Worm (Caenorhabditis elegans): ENCODE measurements around the gene C06C6.7.

Gene C06C6.7

DNA sequence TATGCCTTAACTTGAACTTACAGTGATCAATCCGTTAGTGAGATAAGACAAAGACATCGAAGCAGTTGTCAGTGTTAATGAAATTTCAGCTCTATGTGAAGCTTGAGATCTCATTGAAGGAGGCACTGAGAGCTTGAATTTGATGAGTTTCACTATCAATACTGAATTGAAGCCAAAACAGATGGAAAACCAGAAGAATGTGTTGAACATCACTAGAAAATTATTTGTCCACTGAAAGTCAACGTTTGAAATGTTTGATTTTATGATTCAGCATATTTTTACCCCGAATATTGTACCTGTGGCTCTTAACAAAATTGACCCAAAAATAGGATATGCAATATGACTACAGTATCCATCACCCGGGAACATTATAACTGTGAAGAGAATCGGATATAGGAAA is 21.1 kb upstream of the C06C6.7 start:
- TF ChIP-seq rec-8 (tag; optimal IDR thresholded peaks at IDR 0.05) = no peak
- TF ChIP-seq Y53G8AR.9 (GFP tag; conservative IDR thresholded peaks at IDR 0.05) = no peak
- TF ChIP-seq Y95B8A.8 (GFP tag; IDR thresholded peaks at IDR 0.05) = no peak
- TF ChIP-seq lag-1 (GFP tag; IDR thresholded peaks at IDR 0.05) = no peak
- no peak for TF ChIP-seq nfya-1 (tag; optimal IDR thresholded peaks at IDR 0.05; ENCODE audit: borderline replicate concordance, insufficient read depth)
- no peak for TF ChIP-seq lin-26 (GFP tag; IDR thresholded peaks at IDR 0.05)
- no peak for TF ChIP-seq let-526 (GFP tag; IDR thresholded peaks at IDR 0.05)

DNA sequence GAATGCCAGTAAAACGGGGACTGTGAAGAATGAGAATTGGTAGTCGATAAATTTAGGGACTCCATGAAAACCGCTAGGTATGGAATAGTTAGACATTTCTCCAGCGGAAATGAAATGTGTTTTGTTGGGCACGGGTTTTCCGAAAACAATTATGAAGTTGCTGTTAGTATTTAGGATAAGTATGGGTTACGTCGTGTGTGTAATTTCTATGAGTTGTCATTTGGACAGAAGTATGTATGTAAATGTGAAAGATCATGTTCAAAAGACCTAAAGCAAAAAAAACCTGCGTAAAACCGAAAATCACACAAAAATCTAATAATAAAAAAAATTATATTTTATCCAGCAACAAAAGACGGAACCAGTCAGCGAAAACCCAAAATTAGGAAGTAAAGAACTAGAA is 19.5 kb upstream of the C06C6.7 start, which contains the start of gene sru-23:
TSS of gene sru-23 (minus strand) at position 101 of the 400 bp plus-strand sequence.
- TF ChIP-seq lag-1 (GFP tag; IDR thresholded peaks at IDR 0.05) = no peak

DNA sequence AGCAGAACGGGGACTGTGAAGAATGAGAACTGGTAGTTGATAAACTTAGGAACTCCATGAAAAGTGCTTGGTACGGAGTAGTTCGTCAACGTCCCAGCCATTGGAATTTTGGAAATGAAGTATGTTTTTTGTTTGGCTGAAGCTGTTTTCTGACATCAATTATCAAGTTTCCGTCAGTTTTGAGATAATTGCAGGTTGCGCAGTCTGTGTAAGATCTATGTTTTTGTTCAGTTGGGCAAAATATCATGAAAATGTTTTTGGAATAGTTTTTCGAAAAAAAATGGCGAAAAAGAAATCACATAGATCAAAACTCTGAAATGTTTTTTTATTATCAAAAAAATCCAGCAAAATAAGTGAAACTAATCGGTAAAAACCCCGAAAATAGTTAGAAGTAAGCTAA is 17.1 kb upstream of the C06C6.7 start, which contains the start of gene sru-22:
TSS of gene sru-22 (minus strand) at position 101 of the 400 bp plus-strand sequence.
- TF ChIP-seq him-1 (tag; optimal IDR thresholded peaks at IDR 0.05) = no peak
- TF ChIP-seq akir-1 (GFP tag; optimal IDR thresholded peaks at IDR 0.05) = no peak
- TF ChIP-seq pbrm-1 (GFP tag; IDR thresholded peaks at IDR 0.05) = no peak
- no peak for TF ChIP-seq tbp1 (GFP tag; optimal IDR thresholded peaks at IDR 0.05)
- no peak for TF ChIP-seq F37B4.10 (GFP tag; IDR thresholded peaks at IDR 0.05)
- no peak for TF ChIP-seq ceh-79 (tag; optimal IDR thresholded peaks at IDR 0.05)
- no peak for TF ChIP-seq egrh-3 (GFP tag; IDR thresholded peaks at IDR 0.05)
- TF ChIP-seq ztf-3 (GFP tag; optimal IDR thresholded peaks at IDR 0.05) = no peak
- no peak for TF ChIP-seq D2030.7 (GFP tag; IDR thresholded peaks at IDR 0.05)
- TF ChIP-seq ama-1 (optimal IDR thresholded peaks at IDR 0.05) = no peak
- no peak for TF ChIP-seq ama-1 (GFP tag; optimal IDR thresholded peaks at IDR 0.05)
- no peak for TF ChIP-seq lir-1 (GFP tag; conservative IDR thresholded peaks at IDR 0.05)

DNA sequence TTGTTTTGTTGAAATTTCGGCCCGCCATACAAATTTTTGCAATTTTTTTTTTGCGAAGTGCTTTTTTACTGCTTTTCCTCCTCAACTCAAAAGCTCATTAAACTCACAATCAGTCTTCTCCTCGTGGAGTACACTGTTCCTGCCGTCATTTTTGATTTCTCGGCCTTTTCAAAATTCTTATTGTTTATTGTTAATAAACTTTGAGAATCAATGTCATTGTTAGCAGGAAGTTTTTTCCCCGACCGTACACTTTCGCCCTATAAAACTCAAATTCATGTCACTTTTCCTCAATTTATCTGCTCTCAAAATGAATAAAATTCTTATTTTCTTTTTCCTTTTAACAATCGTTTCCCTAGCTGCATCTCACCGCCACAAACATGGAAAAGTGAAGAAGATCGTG is 16.1 kb upstream of the C06C6.7 start, which contains the start of gene clec-232:
TSS of gene clec-232 (plus strand) at position 301 of the 400 bp plus-strand sequence.
- no peak for TF ChIP-seq ztf-6 (GFP tag; IDR thresholded peaks at IDR 0.05)
- no peak for TF ChIP-seq lin-54 (GFP tag; optimal IDR thresholded peaks at IDR 0.05)
- no peak for TF ChIP-seq F49E8.2 (tag; optimal IDR thresholded peaks at IDR 0.05; ENCODE audit: insufficient read depth)
- TF ChIP-seq xnd-1 (tag; optimal IDR thresholded peaks at IDR 0.05) = no peak
- TF ChIP-seq B0019.2 (GFP tag; conservative IDR thresholded peaks at IDR 0.05) = no peak
- TF ChIP-seq ztf-28 (GFP tag; IDR thresholded peaks at IDR 0.05) = no peak
- no peak for TF ChIP-seq madf-8 (GFP tag; conservative IDR thresholded peaks at IDR 0.05)
- no peak for TF ChIP-seq F10E7.11 (tag; optimal IDR thresholded peaks at IDR 0.05)
- no peak for TF ChIP-seq Y53G8AR.9 (GFP tag; conservative IDR thresholded peaks at IDR 0.05)
- no peak for TF ChIP-seq rpc-1 (optimal IDR thresholded peaks at IDR 0.05)
- TF ChIP-seq rpc-1 (tag; optimal IDR thresholded peaks at IDR 0.05) = no peak
- no peak for TF ChIP-seq egl-18 (GFP tag; IDR thresholded peaks at IDR 0.05)
- no peak for TF ChIP-seq let-607 (tag; optimal IDR thresholded peaks at IDR 0.05)
- no peak for TF ChIP-seq F55B11.4 (tag; optimal IDR thresholded peaks at IDR 0.05; ENCODE audit: borderline replicate concordance, insufficient read depth)
- no peak for TF ChIP-seq nhr-80 (tag; optimal IDR thresholded peaks at IDR 0.05)
- TF ChIP-seq tlf-1 (GFP tag; optimal IDR thresholded peaks at IDR 0.05) = no peak
- TF ChIP-seq C17E4.6 (GFP tag; IDR thresholded peaks at IDR 0.05) = no peak
- no peak for TF ChIP-seq Y53F4B.3 (GFP tag; IDR thresholded peaks at IDR 0.05)
- TF ChIP-seq B0336.3 (GFP tag; IDR thresholded peaks at IDR 0.05) = no peak

Measured in whole organism, young adult.